Fruit fly (Drosophila melanogaster) whole organism, prepupa: ENCODE measurements around the gene Zmynd8.
A peak's percentile ranks its signal among the peaks of the same experiment; 100 is the strongest.

ENCODE experiments used
- Blimp-1 ChIP-seq: fragments of 200-800 bp; sonication (Bioruptor generic); optimal IDR thresholded peaks from 3 replicates; lab custom pipeline; 2017; ENCODE audit warnings: missing biosample characterization, missing genetic modification characterization, mild to moderate bottlenecking, moderate library complexity, missing genetic modification reagents
- CG10631 ChIP-seq: fragments of 200-800 bp; sonication (Bioruptor generic); optimal IDR thresholded peaks from 2 replicates; lab custom pipeline; 2016; ENCODE audit warnings: missing biosample characterization, missing genetic modification characterization
- CG11294 ChIP-seq: fragments of 200-800 bp; sonication (Bioruptor generic); IDR thresholded peaks from 2 replicates; pipeline ENCODE4 v1.3.6; 2022; ENCODE audit warnings: missing biosample characterization, missing genetic modification characterization
- CG11762 ChIP-seq: fragments of 200-800 bp; sonication (Bioruptor generic); optimal IDR thresholded peaks from 3 replicates; lab custom pipeline; 2016; ENCODE audit warnings: missing biosample characterization, missing genetic modification characterization; ENCODE audit not compliant: insufficient read depth
- CG11902 ChIP-seq: fragments of 200-800 bp; sonication (Bioruptor generic); optimal IDR thresholded peaks from 3 replicates; lab custom pipeline; 2016; ENCODE audit warnings: missing biosample characterization, missing genetic modification characterization
- CG15336 ChIP-seq: fragments of 200-800 bp; sonication (Bioruptor generic); IDR thresholded peaks from 2 replicates; pipeline ENCODE4 v1.3.6; 2022; ENCODE audit warnings: missing biosample characterization, missing genetic modification characterization
- CG1621 ChIP-seq: fragments of 200-800 bp; sonication (Bioruptor generic); optimal IDR thresholded peaks from 3 replicates; lab custom pipeline; 2018; ENCODE audit warnings: missing biosample characterization, mild to moderate bottlenecking, missing genetic modification characterization
- CG16779 ChIP-seq: fragments of 200-800 bp; sonication (Bioruptor generic); optimal IDR thresholded peaks from 3 replicates; lab custom pipeline; 2017; ENCODE audit warnings: missing biosample characterization, mild to moderate bottlenecking, missing genetic modification characterization
- CG32006 ChIP-seq: fragments of 200-800 bp; sonication (Bioruptor generic); optimal IDR thresholded peaks from 3 replicates; lab custom pipeline; 2017; ENCODE audit warnings: missing biosample characterization, mild to moderate bottlenecking, missing genetic modification characterization
- CG3919 ChIP-seq: fragments of 200-800 bp; sonication (Bioruptor generic); optimal IDR thresholded peaks from 3 replicates; lab custom pipeline; 2016; ENCODE audit warnings: missing biosample characterization, missing genetic modification characterization
- CG4318 ChIP-seq: fragments of 200-800 bp; sonication (Bioruptor generic); optimal IDR thresholded peaks from 3 replicates; lab custom pipeline; 2017; ENCODE audit warnings: missing biosample characterization, mild to moderate bottlenecking, missing genetic modification characterization
- CG6276 ChIP-seq: fragments of 200-800 bp; sonication (Bioruptor generic); optimal IDR thresholded peaks from 2 replicates; lab custom pipeline; 2017; ENCODE audit warnings: missing biosample characterization, mild to moderate bottlenecking, missing genetic modification characterization
- CG8119 ChIP-seq: fragments of 200-800 bp; sonication (Bioruptor generic); IDR thresholded peaks from 3 replicates; pipeline ENCODE4 v1.3.6; 2022; ENCODE audit warnings: missing biosample characterization, missing genetic modification characterization
- CG8319 ChIP-seq: fragments of 200-800 bp; sonication (Bioruptor generic); optimal IDR thresholded peaks from 3 replicates; lab custom pipeline; 2016; ENCODE audit warnings: missing biosample characterization, missing genetic modification characterization
- CG9139 ChIP-seq: fragments of 200-800 bp; sonication (Bioruptor generic); optimal IDR thresholded peaks from 3 replicates; lab custom pipeline; 2017; ENCODE audit warnings: missing biosample characterization, mild to moderate bottlenecking, missing genetic modification characterization
- Eip78C ChIP-seq: fragments of 200-800 bp; sonication (Bioruptor generic); peaks from one replicate; lab custom pipeline; 2016; ENCODE audit warnings: missing biosample characterization, missing genetic modification characterization
- Eip93F ChIP-seq: fragments of 200-800 bp; sonication (Bioruptor generic); optimal IDR thresholded peaks from 2 replicates; lab custom pipeline; 2016; ENCODE audit warnings: missing biosample characterization, mild to moderate bottlenecking, missing genetic modification characterization
- Ets21C ChIP-seq: fragments of 200-800 bp; sonication (Bioruptor generic); optimal IDR thresholded peaks from 3 replicates; lab custom pipeline; 2016; ENCODE audit warnings: missing biosample characterization, missing genetic modification characterization
- Ets96B ChIP-seq: fragments of 200-800 bp; optimal IDR thresholded peaks from 2 replicates; lab custom pipeline; 2019; ENCODE audit warnings: missing biosample characterization, mild to moderate bottlenecking, missing genetic modification characterization, moderate library complexity
- Gug ChIP-seq: fragments of 200-800 bp; sonication (Bioruptor generic); IDR thresholded peaks from 2 replicates; pipeline ENCODE4 v1.3.6; 2022; ENCODE audit warnings: missing biosample characterization, missing genetic modification characterization
- Hr39 ChIP-seq: fragments of 200-800 bp; sonication (Bioruptor generic); optimal IDR thresholded peaks from 2 replicates; lab custom pipeline; 2016; ENCODE audit warnings: missing biosample characterization, missing genetic modification characterization
- Hr4 ChIP-seq: fragments of 200-800 bp; sonication (Bioruptor generic); optimal IDR thresholded peaks from 3 replicates; lab custom pipeline; 2016; ENCODE audit warnings: missing biosample characterization, missing genetic modification characterization
- Lpt ChIP-seq: fragments of 200-800 bp; sonication (Bioruptor generic); optimal IDR thresholded peaks from 3 replicates; lab custom pipeline; 2016; ENCODE audit warnings: missing biosample characterization, missing genetic modification characterization
- Met ChIP-seq: fragments of 200-800 bp; sonication (Bioruptor generic); optimal IDR thresholded peaks from 3 replicates; lab custom pipeline; 2016; ENCODE audit warnings: missing biosample characterization, missing genetic modification characterization
- Sox102F ChIP-seq: fragments of 200-800 bp; sonication (Bioruptor generic); optimal IDR thresholded peaks from 2 replicates; lab custom pipeline; 2016; ENCODE audit warnings: missing biosample characterization, mild to moderate bottlenecking, missing genetic modification characterization
- Sox14 ChIP-seq: fragments of 200-800 bp; sonication (Bioruptor generic); optimal IDR thresholded peaks from 3 replicates; lab custom pipeline; 2016; ENCODE audit warnings: missing biosample characterization, missing genetic modification characterization
- achi ChIP-seq: fragments of 200-800 bp; sonication (Bioruptor generic); optimal IDR thresholded peaks from 3 replicates; lab custom pipeline; 2016; ENCODE audit warnings: missing biosample characterization, missing genetic modification characterization
- acj6 ChIP-seq: fragments of 200-800 bp; sonication (Bioruptor generic); optimal IDR thresholded peaks from 3 replicates; lab custom pipeline; 2016; ENCODE audit warnings: missing biosample characterization, missing genetic modification characterization
- cyc ChIP-seq: fragments of 200-800 bp; sonication (Bioruptor generic); optimal IDR thresholded peaks from 3 replicates; lab custom pipeline; 2016; ENCODE audit warnings: missing biosample characterization, missing genetic modification characterization
- dac ChIP-seq: fragments of 200-800 bp; sonication (Bioruptor generic); optimal IDR thresholded peaks from 2 replicates; lab custom pipeline; 2017; ENCODE audit warnings: missing biosample characterization, mild to moderate bottlenecking, missing genetic modification characterization
- eg ChIP-seq: fragments of 200-800 bp; sonication (Bioruptor generic); IDR thresholded peaks from 3 replicates; pipeline ENCODE4 v1.3.6; 2022; ENCODE audit warnings: missing biosample characterization, missing genetic modification characterization
- fd59A ChIP-seq: fragments of 200-800 bp; sonication (Bioruptor generic); optimal IDR thresholded peaks from 2 replicates; lab custom pipeline; 2017; ENCODE audit warnings: missing biosample characterization, mild to moderate bottlenecking, missing genetic modification characterization, missing genetic modification reagents
- fd85E ChIP-seq: fragments of 200-800 bp; sonication (Bioruptor generic); optimal IDR thresholded peaks from 3 replicates; lab custom pipeline; 2016; ENCODE audit warnings: missing biosample characterization, missing genetic modification characterization
- fkh ChIP-seq: fragments of 200-800 bp; sonication (Bioruptor generic); optimal IDR thresholded peaks from 3 replicates; lab custom pipeline; 2017; ENCODE audit warnings: missing biosample characterization, mild to moderate bottlenecking, missing genetic modification characterization, moderate library complexity
- lz ChIP-seq: fragments of 200-800 bp; sonication (Bioruptor generic); optimal IDR thresholded peaks from 3 replicates; lab custom pipeline; 2016; ENCODE audit warnings: missing biosample characterization, missing genetic modification characterization
- net ChIP-seq: fragments of 200-800 bp; sonication (Bioruptor generic); optimal IDR thresholded peaks from 3 replicates; lab custom pipeline; 2016; ENCODE audit warnings: missing biosample characterization, missing genetic modification characterization
- salr ChIP-seq, 2 experiments: fragments of 200-800 bp; sonication (Bioruptor generic); optimal IDR thresholded peaks; 3 replicates each; lab custom pipeline; 2016 to 2018; ENCODE audit warnings: missing biosample characterization in 2 of 2, missing genetic modification characterization in 2 of 2, mild to moderate bottlenecking in 1 of 2
- spab ChIP-seq: fragments of 200-800 bp; sonication (Bioruptor generic); optimal IDR thresholded peaks from 2 replicates; lab custom pipeline; 2017; ENCODE audit warnings: missing biosample characterization, mild to moderate bottlenecking, missing genetic modification characterization, missing genetic modification reagents
- ss ChIP-seq, 2 experiments: fragments of 200-800 bp; sonication (Bioruptor generic); optimal IDR thresholded peaks; 2 replicates in 1 of 2; 3 replicates in 1 of 2; lab custom pipeline; 2017 to 2018; ENCODE audit warnings: mild to moderate bottlenecking in 2 of 2, missing biosample characterization in 2 of 2, missing genetic modification characterization in 2 of 2, moderate library complexity in 1 of 2
- topi ChIP-seq: fragments of 200-800 bp; sonication (Bioruptor generic); optimal IDR thresholded peaks from 3 replicates; lab custom pipeline; 2016; ENCODE audit warnings: missing biosample characterization, missing genetic modification characterization

Gene Zmynd8

DNA sequence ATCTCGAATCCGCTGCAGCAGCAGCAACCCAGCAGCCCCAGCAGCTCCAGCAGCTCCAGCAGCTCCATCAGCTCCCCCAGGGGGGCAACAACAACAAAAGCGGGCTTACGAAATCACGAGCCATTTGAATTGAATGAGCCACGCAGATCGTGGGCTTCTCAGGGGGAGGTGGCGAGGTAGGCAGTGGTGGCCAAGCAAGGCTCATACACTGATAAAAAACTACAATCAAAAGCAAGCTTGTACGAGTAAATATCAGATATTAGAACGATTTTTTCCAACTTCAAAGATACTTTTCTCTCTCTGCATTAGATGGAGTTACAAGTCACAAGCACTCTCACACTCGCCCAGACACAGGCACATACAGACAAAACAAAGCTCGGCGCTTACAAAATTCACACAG is 39.9 kb downstream of the Zmynd8 start (continued):
- TF ChIP-seq CG16779 (tag; lab: Kevin White, UChicago) (no peak), dac (GFP tag; lab: Kevin White, UChicago) (peak; percentile 74), fd85E (no peak), CG8119 (peak; percentile 67; the same call in 2 of the 3 replicates), Hr4 (GFP tag; lab: Kevin White, UChicago) (peak; percentile 77), cyc (GFP tag; lab: Kevin White, UChicago) (peak; percentile 40), topi (GFP tag; lab: Kevin White, UChicago) (peak; percentile 28), Sox14 (GFP tag; lab: Kevin White, UChicago) (peak; percentile 68), acj6 (peak; percentile 21), Lpt (GFP tag; lab: Kevin White, UChicago) (peak; percentile 68), CG1621 (tag; lab: Kevin White, UChicago) (no peak), Sox102F (GFP tag; lab: Kevin White, UChicago) (peak; percentile 1), ss (GFP tag; optimal IDR thresholded peaks at IDR 0.05; lab: Kevin White, UChicago) (no peak), CG11902 (GFP tag; lab: Kevin White, UChicago) (no peak), Ets96B (tag; lab: Kevin White, UChicago) (no peak), achi (GFP tag; lab: Kevin White, UChicago) (no peak)

- TF ChIP-seq CG11762 (no peak), CG4318 (peak; percentile 2), CG6276 (GFP tag; lab: Kevin White, UChicago) (peak; percentile 34), Ets96B (tag; lab: Kevin White, UChicago) (no peak), CG15336 (GFP tag; lab: Robert Waterston, UW) (peak; percentile 30; the same call in 1 of the 2 replicates), CG1621 (tag; lab: Kevin White, UChicago) (no peak), lz (GFP tag; lab: Kevin White, UChicago) (no peak), CG10631 (GFP tag; lab: Kevin White, UChicago) (peak; percentile 15), eg (GFP tag; lab: Robert Waterston, UW) (peak; percentile 46; the same call in 2 of the 3 replicates), dac (GFP tag; lab: Kevin White, UChicago) (peak; percentile 13), topi (GFP tag; lab: Kevin White, UChicago) (no peak), achi (GFP tag; lab: Kevin White, UChicago) (peak; percentile 17), Hr4 (GFP tag; lab: Kevin White, UChicago) (peak; percentile 48), CG11294 (GFP tag; lab: Robert Waterston, UW) (0 out of 2 replicates have a peak, but pooled peaks have one; percentile 31), CG32006 (GFP tag; lab: Kevin White, UChicago) (peak; percentile 64), Eip78C (peak; percentile 16)
These were observed 40.5 kb downstream of the Zmynd8 start for dm6 chr3R:31709769-31710168.

DNA sequence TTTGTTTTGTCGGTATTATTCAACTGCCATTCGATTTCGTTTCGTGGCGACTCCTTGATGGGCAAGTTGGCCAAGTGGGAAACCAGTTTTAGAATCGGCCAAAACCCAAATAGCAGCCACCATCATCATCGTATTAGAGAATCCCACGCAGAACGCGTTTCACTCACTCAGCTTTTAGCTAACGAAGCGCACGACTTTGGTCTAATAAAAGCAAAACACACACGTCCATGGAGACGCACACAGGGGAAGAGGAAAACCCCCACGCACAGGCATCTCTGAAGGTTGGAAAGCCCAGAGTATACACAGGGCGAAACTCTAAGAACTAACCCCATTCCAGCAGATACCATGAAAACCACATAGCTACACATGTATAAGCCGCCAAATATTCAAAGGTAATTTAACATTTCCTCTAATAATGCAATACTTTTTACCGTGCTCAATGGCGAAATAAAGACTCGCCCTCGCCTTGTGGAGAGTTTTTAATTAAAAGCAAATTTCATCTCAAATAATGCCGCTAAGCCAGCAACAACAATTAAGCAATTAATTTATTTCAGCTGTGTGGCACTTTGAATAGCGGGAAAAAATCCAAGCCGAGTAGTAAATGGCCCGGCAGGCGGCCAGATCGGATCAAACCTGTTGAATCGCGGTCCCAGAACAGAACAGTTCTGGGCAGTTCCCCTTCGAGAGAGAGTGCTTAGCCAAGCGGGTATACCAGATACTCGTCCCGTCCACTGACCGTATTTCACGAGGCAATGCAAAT is 42.2 kb downstream of the Zmynd8 start:
- peak; percentile 8 for TF ChIP-seq Sox14 (GFP tag; lab: Kevin White, UChicago)
- TF ChIP-seq CG32006 (GFP tag; lab: Kevin White, UChicago): peak; percentile 27
- TF ChIP-seq spab: no peak
- TF ChIP-seq CG3919: no peak
- TF ChIP-seq CG8319 (GFP tag; lab: Kevin White, UChicago): no peak
- no peak for TF ChIP-seq Sox102F (GFP tag; lab: Kevin White, UChicago)
- no peak for TF ChIP-seq dac (GFP tag; lab: Kevin White, UChicago)
- TF ChIP-seq Eip93F (GFP tag; lab: Kevin White, UChicago): no peak
- TF ChIP-seq Ets21C (GFP tag; lab: Kevin White, UChicago): no peak

- TF ChIP-seq CG9139 (GFP tag; lab: Kevin White, UChicago): no peak
- TF ChIP-seq achi (GFP tag; lab: Kevin White, UChicago): peak; percentile 16
- TF ChIP-seq fd59A (GFP tag; lab: Kevin White, UChicago): peak; percentile 5
- TF ChIP-seq Met: peak; percentile 0
- no peak for TF ChIP-seq Ets21C (GFP tag; lab: Kevin White, UChicago)
- peak; percentile 12 for TF ChIP-seq cyc (GFP tag; lab: Kevin White, UChicago)
- TF ChIP-seq CG32006 (GFP tag; lab: Kevin White, UChicago): peak; percentile 61
- TF ChIP-seq eg (GFP tag; lab: Robert Waterston, UW): 0 out of 3 replicates have a peak, but pooled peaks have one; percentile 24
- TF ChIP-seq CG6276 (GFP tag; lab: Kevin White, UChicago): peak; percentile 27
- peak; percentile 1 for TF ChIP-seq CG16779 (tag; lab: Kevin White, UChicago)
- peak; percentile 19; the same call in 1 of the 2 replicates for TF ChIP-seq Gug (GFP tag; lab: Robert Waterston, UW)
- peak; percentile 53 for TF ChIP-seq Eip78C
- TF ChIP-seq net (GFP tag; lab: Kevin White, UChicago): no peak
- peak; percentile 23 for TF ChIP-seq Ets96B (tag; lab: Kevin White, UChicago)
- TF ChIP-seq salr (GFP tag; optimal IDR thresholded peaks at IDR 0.05; lab: Kevin White, UChicago): peak in 1 of 2 experiments; percentile 22
- TF ChIP-seq CG4318: peak; percentile 36
- TF ChIP-seq fkh (GFP tag; lab: Kevin White, UChicago): no peak
- TF ChIP-seq CG15336 (GFP tag; lab: Robert Waterston, UW): 0 out of 2 replicates have a peak, but pooled peaks have one; percentile 38
- TF ChIP-seq CG1621 (tag; lab: Kevin White, UChicago): peak; percentile 3
- TF ChIP-seq CG11902 (GFP tag; lab: Kevin White, UChicago): no peak
- no peak for TF ChIP-seq acj6
- peak; percentile 42 for TF ChIP-seq Blimp-1 (GFP tag; lab: Kevin White, UChicago)
- peak; percentile 14 for TF ChIP-seq Hr39 (GFP tag; lab: Kevin White, UChicago)
- TF ChIP-seq CG3919: peak; percentile 11
These were observed 43.3 kb downstream of the Zmynd8 start for dm6 chr3R:31712585-31712984.
